Worm (Caenorhabditis elegans): ENCODE data around the gene Y47D3B.3.

Y47D3B.3 gene

DNA sequence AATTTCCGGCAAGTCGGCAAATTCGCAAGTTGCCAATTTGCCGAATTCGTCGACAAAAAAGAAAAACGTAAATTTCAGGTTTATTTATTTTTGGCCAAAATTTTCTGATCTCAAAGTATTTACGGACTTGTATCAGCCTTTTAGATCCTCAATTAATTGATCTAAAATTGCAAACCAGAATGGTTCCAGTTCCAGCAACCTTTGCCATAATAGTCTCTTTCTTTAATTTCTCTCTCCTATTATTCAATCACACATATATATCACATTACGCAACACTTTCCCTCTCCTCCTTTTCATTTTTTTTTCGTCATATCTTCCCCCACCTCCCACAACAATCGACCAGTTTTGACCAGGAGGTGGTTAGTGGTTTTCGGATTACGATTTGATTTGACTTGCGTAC, at the start of gene Y47D3B.3:
Gene Y47D3B.3, plus strand, starts transcription at position 301 of the 400 bp plus-strand sequence.
- TF ChIP-seq cnd-1 (tag; optimal IDR thresholded peaks at IDR 0.05) (no peak), nhr-2 (tag; optimal IDR thresholded peaks at IDR 0.05) (no peak), zip-8 (tag; optimal IDR thresholded peaks at IDR 0.05) (peak; percentile 75), sptf-1 (tag; optimal IDR thresholded peaks at IDR 0.05) (no peak), tbx-8 (GFP tag; optimal IDR thresholded peaks at IDR 0.05) (no peak), M03D4.4 (tag; optimal IDR thresholded peaks at IDR 0.05) (no peak)

DNA sequence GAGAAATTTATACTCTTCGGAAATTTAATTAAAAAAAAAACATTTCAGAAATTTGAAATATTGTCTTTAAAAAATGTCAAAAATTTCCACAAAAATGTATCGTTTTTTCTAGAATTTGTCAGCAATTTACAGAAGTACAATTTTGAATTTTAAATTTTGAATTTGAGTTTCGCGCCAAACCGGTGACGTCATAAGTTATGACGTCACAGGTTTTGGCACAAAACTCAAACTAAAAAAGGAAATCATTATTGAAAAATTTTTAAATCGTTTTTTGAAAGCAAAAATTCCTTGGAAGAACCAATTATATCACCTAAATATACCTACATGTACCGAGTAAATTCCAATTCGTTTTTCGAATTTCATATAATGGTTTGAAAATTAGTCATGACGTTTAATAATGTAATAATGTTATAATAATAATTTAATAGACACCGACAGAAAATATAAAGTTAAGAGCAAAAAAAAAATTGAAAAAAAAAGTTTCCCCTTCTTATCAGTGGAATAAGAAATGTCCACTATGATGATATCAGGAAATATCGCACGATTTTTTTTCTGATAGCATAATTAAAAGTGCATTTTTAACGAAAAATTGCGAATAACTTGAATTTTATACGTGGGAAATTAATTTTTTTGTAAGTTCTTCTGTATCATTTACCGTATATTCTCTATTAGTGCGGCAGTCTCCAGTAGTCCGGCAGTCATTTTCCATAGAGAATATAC, 47.3 kb upstream of the Y47D3B.3 start:
- TF ChIP-seq unc-120 (tag; optimal IDR thresholded peaks at IDR 0.05; ENCODE audit: poor library complexity, severe bottlenecking), result no peak
- TF ChIP-seq snpc-4 (tag; optimal IDR thresholded peaks at IDR 0.05), result no peak
- TF ChIP-seq flh-1 (GFP tag; optimal IDR thresholded peaks at IDR 0.05), result no peak
- TF ChIP-seq M03D4.4 (tag; optimal IDR thresholded peaks at IDR 0.05), result no peak
- no peak for TF ChIP-seq lin-32 (GFP tag; optimal IDR thresholded peaks at IDR 0.05)
- peak; percentile 98 for TF ChIP-seq zip-8 (tag; optimal IDR thresholded peaks at IDR 0.05)

DNA sequence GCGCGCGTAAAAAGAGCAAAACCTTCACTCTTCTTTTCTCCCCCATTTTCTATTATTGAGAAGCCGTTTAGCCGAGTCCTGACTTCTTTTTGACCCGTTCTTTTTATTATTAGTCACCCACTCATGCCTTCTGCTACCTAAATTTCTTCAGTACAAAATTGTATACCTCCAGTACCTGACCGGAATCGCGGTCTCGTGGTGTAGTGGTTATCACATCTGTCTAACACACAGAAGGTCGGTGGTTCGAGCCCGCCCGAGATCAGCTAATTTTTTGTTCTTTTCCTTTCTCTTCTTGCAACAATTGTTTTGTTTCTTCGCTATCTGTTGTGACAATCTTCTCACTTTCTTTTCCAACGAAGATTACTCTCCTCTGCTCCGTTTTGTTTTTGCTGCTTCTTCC, 44.8 kb upstream of the Y47D3B.3 start:
- TF ChIP-seq hlh-1 (tag; optimal IDR thresholded peaks at IDR 0.05) (peak; percentile 26), pha-4 (tag; optimal IDR thresholded peaks at IDR 0.05) (no peak), snpc-4 (tag; optimal IDR thresholded peaks at IDR 0.05) (no peak), nhr-237 (tag; optimal IDR thresholded peaks at IDR 0.05) (no peak), blmp-1 (tag; optimal IDR thresholded peaks at IDR 0.05) (no peak), cnd-1 (tag; optimal IDR thresholded peaks at IDR 0.05) (no peak), ceh-43 (GFP tag; optimal IDR thresholded peaks at IDR 0.05) (no peak), sptf-1 (tag; optimal IDR thresholded peaks at IDR 0.05) (peak; percentile 48), lin-13 (tag; optimal IDR thresholded peaks at IDR 0.05) (no peak)

DNA sequence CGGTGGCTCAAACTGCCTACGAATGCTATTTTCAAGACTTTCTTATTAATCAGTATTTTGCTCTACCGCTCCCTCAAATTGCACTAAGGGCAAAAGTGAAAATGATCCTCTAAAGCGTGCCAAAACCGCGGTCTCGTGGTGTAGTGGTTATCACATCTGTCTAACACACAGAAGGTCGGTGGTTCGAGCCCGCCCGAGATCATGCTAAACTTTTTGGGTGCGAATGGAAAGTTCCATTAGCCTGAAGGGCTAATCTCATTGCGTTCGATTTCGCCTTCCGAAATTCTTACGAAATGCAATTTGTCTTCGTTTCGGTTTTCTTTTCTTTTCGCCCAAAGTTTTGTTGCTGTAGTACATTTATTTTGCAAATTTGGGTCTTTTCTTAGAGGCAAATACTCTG, 44.1 kb upstream of the Y47D3B.3 start:
- TF ChIP-seq ces-1 (GFP tag; optimal IDR thresholded peaks at IDR 0.05), result peak; percentile 97
- TF ChIP-seq drap-1 (GFP tag; optimal IDR thresholded peaks at IDR 0.05), result peak; percentile 3
- no peak for TF ChIP-seq elt-1 (tag; optimal IDR thresholded peaks at IDR 0.05; ENCODE audit: borderline replicate concordance, insufficient read depth)
- no peak for TF ChIP-seq sptf-1 (tag; optimal IDR thresholded peaks at IDR 0.05)

DNA sequence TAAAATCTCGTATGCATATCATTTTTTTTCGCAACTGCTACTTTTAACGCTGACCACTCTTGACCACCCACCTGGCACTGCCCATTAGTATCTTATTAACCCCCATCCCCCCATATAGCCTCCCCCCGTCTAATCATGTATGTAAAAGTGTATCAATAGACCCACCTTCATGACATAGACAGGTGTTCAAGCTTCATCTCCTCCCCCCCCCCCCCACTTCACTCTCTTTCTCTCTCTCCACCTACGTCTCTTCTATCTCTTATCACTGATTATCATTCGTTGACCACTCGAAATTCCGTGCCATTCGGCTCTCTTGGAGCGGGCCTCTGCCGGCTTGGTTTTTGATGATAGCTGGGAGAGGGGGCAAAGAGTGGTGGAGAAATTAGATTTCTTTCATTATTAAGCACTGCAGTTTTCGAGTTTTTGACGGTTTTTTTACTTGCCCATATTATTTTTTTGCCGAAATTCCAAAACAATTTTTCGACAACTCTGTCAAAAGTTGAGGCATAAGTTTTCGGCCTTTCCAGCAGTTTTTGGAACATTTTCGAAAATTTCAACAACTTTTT, 41.8 kb upstream of the Y47D3B.3 start:
- TF ChIP-seq M03D4.4 (tag; optimal IDR thresholded peaks at IDR 0.05), result peak; percentile 16
- no peak for TF ChIP-seq lin-32 (GFP tag; optimal IDR thresholded peaks at IDR 0.05)
- TF ChIP-seq unc-120 (tag; optimal IDR thresholded peaks at IDR 0.05; ENCODE audit: poor library complexity, severe bottlenecking), result peak; percentile 35
- peak; percentile 17 for TF ChIP-seq hlh-1 (tag; optimal IDR thresholded peaks at IDR 0.05)
- TF ChIP-seq drap-1 (GFP tag; optimal IDR thresholded peaks at IDR 0.05), result peak; percentile 14
- no peak for TF ChIP-seq ceh-39 (tag; optimal IDR thresholded peaks at IDR 0.05)
- no peak for TF ChIP-seq ces-1 (GFP tag; optimal IDR thresholded peaks at IDR 0.05)

DNA sequence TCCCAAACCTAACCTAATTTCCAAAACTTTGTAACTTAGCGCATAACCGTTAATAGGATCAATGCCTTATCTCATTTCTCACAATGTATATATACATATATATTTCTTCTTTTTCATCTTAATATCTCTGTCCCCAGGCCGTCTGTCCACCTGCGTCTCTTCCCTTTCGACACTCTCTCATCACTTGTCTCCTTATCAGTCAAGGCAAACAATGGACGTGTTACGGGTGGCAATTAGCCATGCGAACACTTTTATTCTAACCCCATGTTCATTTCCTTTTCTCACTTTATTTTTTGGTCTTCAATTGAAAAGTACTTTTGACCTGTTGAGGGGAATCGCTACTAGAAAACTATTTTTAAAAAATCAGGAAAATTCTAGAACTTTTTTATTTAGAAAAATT, 40.2 kb upstream of the Y47D3B.3 start:
- TF ChIP-seq lsy-2 (tag; optimal IDR thresholded peaks at IDR 0.05) (no peak), ceh-39 (tag; optimal IDR thresholded peaks at IDR 0.05) (no peak), elt-1 (tag; optimal IDR thresholded peaks at IDR 0.05; ENCODE audit: borderline replicate concordance, insufficient read depth) (no peak), pha-4 (tag; optimal IDR thresholded peaks at IDR 0.05) (no peak), cnd-1 (tag; optimal IDR thresholded peaks at IDR 0.05) (no peak), ceh-43 (GFP tag; optimal IDR thresholded peaks at IDR 0.05) (no peak), unc-120 (tag; optimal IDR thresholded peaks at IDR 0.05; ENCODE audit: poor library complexity, severe bottlenecking) (no peak), sptf-1 (tag; optimal IDR thresholded peaks at IDR 0.05) (no peak), ceh-83 (GFP tag; optimal IDR thresholded peaks at IDR 0.05) (no peak), drap-1 (GFP tag; optimal IDR thresholded peaks at IDR 0.05) (no peak), zip-8 (tag; optimal IDR thresholded peaks at IDR 0.05) (no peak), ham-2 (GFP tag; optimal IDR thresholded peaks at IDR 0.05) (no peak), nhr-76 (tag; optimal IDR thresholded peaks at IDR 0.05) (no peak), M03D4.4 (tag; optimal IDR thresholded peaks at IDR 0.05) (no peak), nhr-28 (tag; optimal IDR thresholded peaks at IDR 0.05) (no peak), mep-1 (tag; optimal IDR thresholded peaks at IDR 0.05) (no peak), sem-2 (GFP tag; optimal IDR thresholded peaks at IDR 0.05) (no peak), mab-5 (tag; optimal IDR thresholded peaks at IDR 0.05) (no peak)
